Fruit fly (Drosophila melanogaster) whole organism, embryonic: ENCODE data around the gene EMC5.

Experiments
- BtbVII ChIP-seq: fragments of 200-800 bp; sonication (Bioruptor generic); optimal IDR thresholded peaks from 3 replicates; lab custom pipeline; 2017; ENCODE audit warnings: missing biosample characterization, mild to moderate bottlenecking, missing genetic modification characterization
- CG12155 ChIP-seq: fragments of 200-800 bp; sonication (Bioruptor generic); optimal IDR thresholded peaks from 3 replicates; lab custom pipeline; 2016; ENCODE audit warnings: missing biosample characterization, missing genetic modification characterization
- CG12659 ChIP-seq: fragments of 200-800 bp; sonication (Bioruptor generic); optimal IDR thresholded peaks from 3 replicates; lab custom pipeline; 2017; ENCODE audit warnings: mild to moderate bottlenecking, missing biosample characterization, missing genetic modification reagents, missing genetic modification characterization
- CG14441 ChIP-seq: fragments of 200-800 bp; sonication (Bioruptor generic); IDR thresholded peaks from 2 replicates; pipeline ENCODE4 v1.3.6; 2022; ENCODE audit warnings: missing biosample characterization, missing genetic modification characterization
- CG1529 ChIP-seq: fragments of 200-800 bp; sonication (Bioruptor generic); optimal IDR thresholded peaks from 3 replicates; lab custom pipeline; 2018; ENCODE audit warnings: missing biosample characterization, missing genetic modification characterization
- CG15514 ChIP-seq: fragments of 200-800 bp; sonication (Bioruptor generic); optimal IDR thresholded peaks from 3 replicates; lab custom pipeline; 2017; ENCODE audit warnings: missing biosample characterization, missing genetic modification characterization, mild to moderate bottlenecking, moderate library complexity, missing genetic modification reagents
- CG1602 ChIP-seq: fragments of 200-800 bp; sonication (Bioruptor generic); optimal IDR thresholded peaks from 3 replicates; lab custom pipeline; 2016; ENCODE audit warnings: missing biosample characterization, missing genetic modification characterization
- CG17359 ChIP-seq: fragments of 200-800 bp; sonication (Bioruptor generic); optimal IDR thresholded peaks from 3 replicates; lab custom pipeline; 2018; ENCODE audit warnings: missing biosample characterization, mild to moderate bottlenecking, missing genetic modification characterization, moderate library complexity
- CG17829 ChIP-seq: fragments of 200-800 bp; optimal IDR thresholded peaks from 2 replicates; lab custom pipeline; 2019; ENCODE audit warnings: missing biosample characterization, mild to moderate bottlenecking, missing genetic modification characterization, moderate library complexity
- CG18262 ChIP-seq: fragments of 200-800 bp; optimal IDR thresholded peaks from 3 replicates; lab custom pipeline; 2019; ENCODE audit warnings: missing biosample characterization, mild to moderate bottlenecking, missing genetic modification characterization, moderate library complexity
- CG18764 ChIP-seq: fragments of 200-800 bp; sonication (Bioruptor generic); optimal IDR thresholded peaks from 3 replicates; lab custom pipeline; 2016; ENCODE audit warnings: missing biosample characterization, missing genetic modification characterization
- CG31224 ChIP-seq: fragments of 200-800 bp; sonication (Bioruptor generic); IDR thresholded peaks from 2 replicates; pipeline ENCODE4 v1.3.6; 2022; ENCODE audit warnings: missing biosample characterization, missing genetic modification characterization
- CG32772 ChIP-seq: fragments of 200-800 bp; sonication (Bioruptor generic); IDR thresholded peaks from 2 replicates; pipeline ENCODE4 v1.3.6; 2022; ENCODE audit warnings: missing biosample characterization, missing genetic modification characterization
- CG3281 ChIP-seq: fragments of 200-800 bp; sonication (Bioruptor generic); optimal IDR thresholded peaks from 3 replicates; lab custom pipeline; 2017; ENCODE audit warnings: missing biosample characterization, mild to moderate bottlenecking, missing genetic modification characterization
- CG33557 ChIP-seq: fragments of 200-800 bp; sonication (Bioruptor generic); optimal IDR thresholded peaks from 2 replicates; lab custom pipeline; 2019; ENCODE audit warnings: missing biosample characterization, mild to moderate bottlenecking, missing genetic modification characterization, moderate library complexity
- CG34376 ChIP-seq: fragments of 200-800 bp; sonication (Bioruptor generic); optimal IDR thresholded peaks from 2 replicates; lab custom pipeline; 2018; ENCODE audit warnings: missing biosample characterization, mild to moderate bottlenecking, missing genetic modification characterization
- CG4424 ChIP-seq: fragments of 200-800 bp; sonication (Bioruptor generic); optimal IDR thresholded peaks from 3 replicates; lab custom pipeline; 2016; ENCODE audit warnings: missing biosample characterization, missing genetic modification characterization
- CG6254 ChIP-seq: fragments of 200-800 bp; sonication (Bioruptor generic); optimal IDR thresholded peaks from 3 replicates; lab custom pipeline; 2017; ENCODE audit warnings: mild to moderate bottlenecking, missing biosample characterization, missing genetic modification reagents, missing genetic modification characterization
- CG8281 ChIP-seq: fragments of 200-800 bp; sonication (Bioruptor generic); optimal IDR thresholded peaks from 2 replicates; lab custom pipeline; 2018; ENCODE audit warnings: missing biosample characterization, mild to moderate bottlenecking, missing genetic modification characterization, moderate library complexity
- CG8359 ChIP-seq: fragments of 200-800 bp; sonication (Bioruptor generic); optimal IDR thresholded peaks from 2 replicates; lab custom pipeline; 2017; ENCODE audit warnings: missing biosample characterization, mild to moderate bottlenecking, missing genetic modification characterization, borderline replicate concordance
- Dp ChIP-seq: fragments of 200-800 bp; sonication (Bioruptor generic); optimal IDR thresholded peaks from 2 replicates; lab custom pipeline; 2018; ENCODE audit warnings: missing biosample characterization, mild to moderate bottlenecking, missing genetic modification characterization, moderate library complexity
- Dref ChIP-seq: fragments of 200-800 bp; sonication (Bioruptor generic); IDR thresholded peaks from 2 replicates; pipeline ENCODE4 v1.3.6; 2022; ENCODE audit warnings: missing biosample characterization, missing genetic modification characterization
- Fer3 ChIP-seq: fragments of 200-800 bp; sonication (Bioruptor generic); optimal IDR thresholded peaks from 2 replicates; lab custom pipeline; 2018; ENCODE audit warnings: missing biosample characterization, mild to moderate bottlenecking, missing genetic modification characterization, moderate library complexity
- HLH54F ChIP-seq: fragments of 200-800 bp; sonication (Bioruptor generic); optimal IDR thresholded peaks from 3 replicates; lab custom pipeline; 2016; ENCODE audit warnings: missing biosample characterization, missing genetic modification characterization
- Hand ChIP-seq: fragments of 200-800 bp; sonication (Bioruptor generic); optimal IDR thresholded peaks from 2 replicates; lab custom pipeline; 2017; ENCODE audit warnings: mild to moderate bottlenecking, missing biosample characterization, missing genetic modification reagents, missing genetic modification characterization
- Lhr ChIP-seq: fragments of 200-800 bp; sonication (Bioruptor generic); optimal IDR thresholded peaks from 3 replicates; lab custom pipeline; 2017; ENCODE audit warnings: mild to moderate bottlenecking, missing biosample characterization, missing genetic modification reagents, missing genetic modification characterization
- NFAT ChIP-seq: fragments of 200-800 bp; sonication (Bioruptor generic); IDR thresholded peaks from 2 replicates; pipeline ENCODE4 v1.3.6; 2022; ENCODE audit warnings: missing biosample characterization, missing genetic modification characterization
- NK7.1 ChIP-seq: fragments of 200-800 bp; sonication (Bioruptor generic); optimal IDR thresholded peaks from 3 replicates; lab custom pipeline; 2016; ENCODE audit warnings: missing biosample characterization, missing genetic modification characterization
- Nf-YC ChIP-seq: fragments of 200-800 bp; optimal IDR thresholded peaks from 3 replicates; lab custom pipeline; 2019; ENCODE audit warnings: missing biosample characterization, mild to moderate bottlenecking, missing genetic modification characterization, moderate library complexity
- NfI ChIP-seq: fragments of 200-800 bp; sonication (Bioruptor generic); optimal IDR thresholded peaks from 3 replicates; lab custom pipeline; 2018; ENCODE audit warnings: missing biosample characterization, mild to moderate bottlenecking, missing genetic modification characterization, moderate library complexity
- PHDP ChIP-seq: fragments of 200-800 bp; sonication (Bioruptor generic); optimal IDR thresholded peaks from 3 replicates; lab custom pipeline; 2018; ENCODE audit warnings: missing biosample characterization, mild to moderate bottlenecking, missing genetic modification characterization, moderate library complexity
- Pdp1 ChIP-seq, 2 experiments: fragments of 200-800 bp; sonication (Bioruptor generic); optimal IDR thresholded peaks; 3 replicates each; lab custom pipeline; 2016; ENCODE audit warnings: missing biosample characterization in 2 of 2, missing genetic modification characterization in 2 of 2, mild to moderate bottlenecking in 1 of 2, moderate library complexity in 1 of 2
- Side ChIP-seq: fragments of 200-800 bp; sonication (Bioruptor generic); optimal IDR thresholded peaks from 2 replicates; lab custom pipeline; 2016; ENCODE audit warnings: missing biosample characterization, missing genetic modification characterization
- Sox100B ChIP-seq: fragments of 200-800 bp; sonication (Bioruptor generic); optimal IDR thresholded peaks from 3 replicates; lab custom pipeline; 2018; ENCODE audit warnings: missing biosample characterization, mild to moderate bottlenecking, missing genetic modification characterization
- al ChIP-seq: fragments of 200-800 bp; sonication (Bioruptor generic); IDR thresholded peaks from 2 replicates; pipeline ENCODE4 v1.3.6; 2022; ENCODE audit warnings: missing biosample characterization, missing genetic modification characterization
- cg ChIP-seq: fragments of 200-800 bp; sonication (Bioruptor generic); optimal IDR thresholded peaks from 3 replicates; lab custom pipeline; 2019; ENCODE audit warnings: missing biosample characterization, mild to moderate bottlenecking, missing genetic modification characterization, moderate library complexity
- crol ChIP-seq: fragments of 200-800 bp; sonication (Bioruptor generic); IDR thresholded peaks from 2 replicates; pipeline ENCODE4 v1.3.6; 2022; ENCODE audit warnings: missing biosample characterization, missing genetic modification characterization
- dysf ChIP-seq: fragments of 200-800 bp; sonication (Bioruptor generic); IDR thresholded peaks from 3 replicates; pipeline ENCODE4 v1.3.6; 2022; ENCODE audit warnings: missing biosample characterization, missing genetic modification characterization
- eve ChIP-seq, 2 experiments: fragments of >200 bp; optimal IDR thresholded peaks; 2 replicates each; lab custom pipeline; 2017; ENCODE audit warnings: missing biosample characterization in 2 of 2, missing genetic modification characterization in 2 of 2
- gem ChIP-seq: fragments of 200-800 bp; sonication (Bioruptor generic); optimal IDR thresholded peaks from 2 replicates; lab custom pipeline; 2019; ENCODE audit warnings: missing biosample characterization, mild to moderate bottlenecking, missing genetic modification characterization, moderate library complexity
- ind ChIP-seq: fragments of 200-800 bp; sonication (Bioruptor generic); optimal IDR thresholded peaks from 3 replicates; lab custom pipeline; 2016; ENCODE audit warnings: missing biosample characterization, missing genetic modification characterization
- insv ChIP-seq, 2 experiments: fragments of 200-800 bp; sonication (Bioruptor generic); optimal IDR thresholded peaks; 3 replicates each; lab custom pipeline; 2016 to 2018; ENCODE audit warnings: missing biosample characterization in 2 of 2, missing genetic modification characterization in 2 of 2
- jing ChIP-seq: fragments of 200-800 bp; sonication (Bioruptor generic); optimal IDR thresholded peaks from 2 replicates; lab custom pipeline; 2018; ENCODE audit warnings: missing biosample characterization, mild to moderate bottlenecking, missing genetic modification characterization
- odd ChIP-seq: fragments of 200-800 bp; sonication (Bioruptor generic); optimal IDR thresholded peaks from 2 replicates; lab custom pipeline; 2017; ENCODE audit warnings: missing biosample characterization, mild to moderate bottlenecking, missing genetic modification characterization
- repo ChIP-seq: fragments of 200-800 bp; sonication (Bioruptor generic); optimal IDR thresholded peaks from 2 replicates; lab custom pipeline; 2016; ENCODE audit warnings: missing biosample characterization, missing genetic modification characterization
- ro ChIP-seq: fragments of 200-800 bp; sonication (Bioruptor generic); IDR thresholded peaks from 2 replicates; pipeline ENCODE4 v1.3.6; 2022; ENCODE audit warnings: missing biosample characterization, missing genetic modification characterization
- sd ChIP-seq: fragments of 200-800 bp; sonication (Bioruptor generic); optimal IDR thresholded peaks from 3 replicates; lab custom pipeline; 2018; ENCODE audit warnings: missing biosample characterization, mild to moderate bottlenecking, missing genetic modification characterization, moderate library complexity
- slou ChIP-seq: fragments of 200-800 bp; sonication (Bioruptor generic); optimal IDR thresholded peaks from 3 replicates; lab custom pipeline; 2016; ENCODE audit warnings: missing biosample characterization, missing genetic modification characterization
- tin ChIP-seq: fragments of 200-800 bp; sonication (Bioruptor generic); optimal IDR thresholded peaks from 3 replicates; lab custom pipeline; 2016; ENCODE audit warnings: missing biosample characterization, missing genetic modification characterization

EMC5 gene

DNA sequence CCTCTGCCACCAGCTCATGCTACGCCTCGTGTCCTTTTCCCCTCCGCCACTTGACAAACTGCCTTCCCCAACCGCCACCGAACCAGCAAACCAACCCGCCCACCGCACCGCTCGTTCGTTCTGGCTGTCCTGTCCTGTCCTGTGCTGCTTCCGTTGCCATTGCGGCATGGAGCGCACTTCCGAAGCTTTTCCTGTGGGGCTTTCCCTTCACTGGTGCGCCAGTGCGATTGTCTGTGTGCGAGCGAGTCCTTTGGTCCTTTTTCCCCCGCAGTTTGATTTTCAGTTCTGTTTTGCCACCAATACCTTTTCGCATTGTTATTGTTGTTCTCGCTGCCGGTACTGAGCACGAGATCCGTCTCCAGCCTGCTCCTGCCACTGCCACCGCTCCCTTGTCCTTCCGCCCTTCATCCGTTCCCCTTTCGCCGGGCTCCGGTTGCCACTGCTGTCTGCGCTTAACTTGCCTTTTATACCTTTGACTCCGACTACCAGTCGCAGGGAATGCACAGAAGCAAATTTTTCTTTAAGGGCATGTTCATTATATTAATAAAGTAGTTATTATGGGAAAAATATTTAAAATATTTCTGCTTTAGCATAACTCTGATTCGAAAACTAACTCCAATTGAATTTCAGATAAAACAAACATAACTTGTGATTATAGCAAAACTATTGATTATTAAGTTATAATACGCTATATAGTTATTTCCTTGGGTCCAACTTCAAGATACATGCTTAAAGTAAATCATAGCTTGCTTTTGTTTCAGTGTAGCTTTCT, 36.7 kb downstream of the EMC5 start (continued):
- no peak for TF ChIP-seq CG33557 (GFP tag; lab: Kevin White, UChicago)
- peak; percentile 56 for TF ChIP-seq slou (GFP tag; lab: Kevin White, UChicago)
- peak; percentile 13 for TF ChIP-seq CG8359 (GFP tag; lab: Kevin White, UChicago)
- peak; percentile 53 for TF ChIP-seq CG15514 (GFP tag; lab: Kevin White, UChicago)
- TF ChIP-seq Dref (GFP tag; lab: Robert Waterston, UW): no peak
- peak; percentile 19 for TF ChIP-seq CG8281
- TF ChIP-seq jing (GFP tag; lab: Kevin White, UChicago): peak; percentile 41
- TF ChIP-seq repo: no peak
- TF ChIP-seq NFAT (GFP tag; lab: Robert Waterston, UW): no peak
- TF ChIP-seq Pdp1 (GFP tag; optimal IDR thresholded peaks at IDR 0.05; lab: Kevin White, UChicago): peak in 1 of 2 experiments; percentile 35
- no peak for TF ChIP-seq Dp (GFP tag; lab: Kevin White, UChicago)
- no peak for TF ChIP-seq Lhr (GFP tag; lab: Kevin White, UChicago)
- TF ChIP-seq CG17359 (tag; lab: Kevin White, UChicago): peak; percentile 72
- TF ChIP-seq CG12659 (GFP tag; lab: Kevin White, UChicago): peak; percentile 78
- peak; percentile 77 for TF ChIP-seq Fer3 (tag; lab: Kevin White, UChicago)
- TF ChIP-seq Hand (GFP tag; lab: Kevin White, UChicago): peak; percentile 86
- no peak for TF ChIP-seq CG14441 (GFP tag; lab: Robert Waterston, UW)
- peak in 1 of 2 experiments; percentile 5 for TF ChIP-seq insv (GFP tag; optimal IDR thresholded peaks at IDR 0.05; lab: Kevin White, UChicago)
- TF ChIP-seq crol (GFP tag; lab: Robert Waterston, UW): peak; percentile 90
- no peak for TF ChIP-seq HLH54F (GFP tag; lab: Kevin White, UChicago)
- peak; percentile 66 for TF ChIP-seq Nf-YC (tag; lab: Kevin White, UChicago)
- TF ChIP-seq NfI: peak; percentile 71
- TF ChIP-seq gem (tag; lab: Kevin White, UChicago): peak; percentile 85
- TF ChIP-seq CG34376 (GFP tag; lab: Kevin White, UChicago): peak; percentile 67
- TF ChIP-seq CG1602 (GFP tag; lab: Kevin White, UChicago): no peak
- TF ChIP-seq NK7.1 (GFP tag; lab: Kevin White, UChicago): no peak
- TF ChIP-seq CG18764 (GFP tag; lab: Kevin White, UChicago): peak; percentile 12
- peak; percentile 58 for TF ChIP-seq ind (GFP tag; lab: Kevin White, UChicago)
- TF ChIP-seq CG17829 (tag; lab: Kevin White, UChicago): peak; percentile 56
- TF ChIP-seq CG1529 (GFP tag; lab: Kevin White, UChicago): peak; percentile 30
- TF ChIP-seq CG6254 (GFP tag; lab: Kevin White, UChicago): peak; percentile 4
- TF ChIP-seq Side (GFP tag; lab: Kevin White, UChicago): no peak
- TF ChIP-seq CG32772: peak; percentile 50; the same call in 1 of the 2 replicates
- peak; percentile 78 for TF ChIP-seq Sox100B (GFP tag; lab: Kevin White, UChicago)
- TF ChIP-seq CG18262: peak; percentile 73
- TF ChIP-seq al: peak; percentile 23; the same call in 1 of the 2 replicates
- peak; percentile 32 for TF ChIP-seq CG12155 (GFP tag; lab: Kevin White, UChicago)
- TF ChIP-seq CG31224 (GFP tag; lab: Robert Waterston, UW): no peak
- TF ChIP-seq dysf (GFP tag; lab: Robert Waterston, UW): peak; percentile 72; the same call in 2 of the 3 replicates
- TF ChIP-seq eve (GFP tag; optimal IDR thresholded peaks at IDR 0.05; lab: Kevin White, UChicago): no peak
- TF ChIP-seq cg: no peak
- TF ChIP-seq odd (GFP tag; lab: Kevin White, UChicago): peak; percentile 58
- TF ChIP-seq ro (GFP tag; lab: Robert Waterston, UW): no peak
- peak; percentile 60 for TF ChIP-seq sd (tag; lab: Kevin White, UChicago)
- TF ChIP-seq CG4424 (GFP tag; lab: Kevin White, UChicago): peak; percentile 43
- TF ChIP-seq tin (GFP tag; lab: Kevin White, UChicago): peak; percentile 33
- TF ChIP-seq PHDP (tag; lab: Kevin White, UChicago): peak; percentile 79
- peak; percentile 83 for TF ChIP-seq CG3281 (GFP tag; lab: Kevin White, UChicago)
- peak; percentile 76 for TF ChIP-seq BtbVII (GFP tag; lab: Kevin White, UChicago)
